Worm (Caenorhabditis elegans) whole organism, L2 larva: Measurements from ENCODE around the gene sre-27.

Source experiments
- ama-1 ChIP-seq: fragments of 150-350 bp; optimal IDR thresholded peaks from 2 replicates; lab custom pipeline; 2018; ENCODE audit warnings: inconsistent platforms
- nhr-12 ChIP-seq: fragments of 150-350 bp; optimal IDR thresholded peaks from 2 replicates; lab custom pipeline; 2014; ENCODE audit warnings: missing biosample characterization, missing genetic modification characterization

- TF ChIP-seq nhr-12 (no peak), ama-1 (lab: Kevin White, UChicago) (no peak)
Measured at ce11 chrII:12382625-12383562, 34.5 kb downstream of the sre-27 start, which contains the start of gene btb-14.
